Fruit fly (Drosophila melanogaster): ENCODE measurements around the gene ND-ASHI.

ND-ASHI gene

DNA sequence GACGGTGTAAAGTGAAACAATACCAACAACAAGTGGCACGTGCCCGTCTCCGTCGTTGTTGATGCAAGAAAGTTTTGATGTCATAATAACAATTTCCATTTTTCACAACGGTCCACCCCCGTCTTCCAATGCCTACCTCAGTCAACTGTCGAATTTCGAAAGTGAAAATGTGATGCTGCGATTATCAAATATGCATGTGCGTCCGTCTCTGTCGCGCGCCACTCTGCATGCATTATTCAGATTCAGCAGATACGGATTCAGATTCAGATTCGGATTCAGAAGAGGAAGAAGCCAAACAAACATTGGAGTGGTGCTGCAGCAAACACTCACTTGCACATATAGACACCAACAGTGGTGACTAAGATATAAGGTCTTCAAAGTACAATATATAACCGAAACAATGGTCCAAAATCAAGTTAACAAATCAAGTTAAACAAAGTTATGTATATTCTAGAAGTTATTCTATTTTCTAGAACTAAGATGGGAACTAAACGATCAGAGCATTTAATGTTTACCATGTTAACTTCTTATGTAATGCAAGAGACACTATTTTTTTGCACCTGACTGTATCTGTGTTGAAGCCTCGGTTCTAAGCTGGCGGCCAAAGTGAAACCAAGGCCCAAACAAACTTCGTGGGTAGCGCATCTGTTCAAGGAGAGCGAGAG, 36.2 kb downstream of the ND-ASHI start (continued):
- TF ChIP-seq Mrtf (GFP tag; IDR thresholded peaks at IDR 0.05) (no peak), CG34376 (GFP tag; optimal IDR thresholded peaks at IDR 0.05) (no peak), Xrp1 (GFP tag; IDR thresholded peaks at IDR 0.05) (peak; percentile 68), sna (GFP tag; IDR thresholded peaks at IDR 0.05; ENCODE audit: partially characterized antibody) (no peak), slbo (GFP tag; IDR thresholded peaks at IDR 0.05) (no peak), slp2 (GFP tag; optimal IDR thresholded peaks at IDR 0.05) (no peak), lab (GFP tag; optimal IDR thresholded peaks at IDR 0.05) (no peak), pita (GFP tag; optimal IDR thresholded peaks at IDR 0.05) (no peak), CG7357 (GFP tag; IDR thresholded peaks at IDR 0.05) (no peak), CG4328 (GFP tag; optimal IDR thresholded peaks at IDR 0.05) (no peak), CG7556 (GFP tag; optimal IDR thresholded peaks at IDR 0.05) (peak; percentile 8), Scr (GFP tag; IDR thresholded peaks at IDR 0.05; ENCODE audit: partially characterized antibody) (no peak), C15 (GFP tag; IDR thresholded peaks at IDR 0.05) (no peak), CG12769 (tag; optimal IDR thresholded peaks at IDR 0.05) (no peak), ci (GFP tag; IDR thresholded peaks at IDR 0.05) (peak; percentile 71; the same call in 2 of the 3 replicates), gem (tag; optimal IDR thresholded peaks at IDR 0.05) (peak; percentile 63), sim (GFP tag; IDR thresholded peaks at IDR 0.05) (no peak), Hr51 (GFP tag; optimal IDR thresholded peaks at IDR 0.05) (peak in 1 of 2 experiments; percentile 31), PHDP (tag; optimal IDR thresholded peaks at IDR 0.05) (peak; percentile 2), phol (tag; optimal IDR thresholded peaks at IDR 0.05) (peak; percentile 49), CTCF (GFP tag; optimal IDR thresholded peaks at IDR 0.05) (no peak), org-1 (GFP tag; optimal IDR thresholded peaks at IDR 0.05) (no peak), ac (GFP tag; optimal IDR thresholded peaks at IDR 0.05) (no peak), Sin3A (optimal IDR thresholded peaks at IDR 0.05) (no peak), CG11696 (GFP tag; IDR thresholded peaks at IDR 0.05) (peak; percentile 86), HLH54F (GFP tag; optimal IDR thresholded peaks at IDR 0.05) (no peak), Sox102F (GFP tag; optimal IDR thresholded peaks at IDR 0.05) (peak; percentile 41), CG4617 (GFP tag; optimal IDR thresholded peaks at IDR 0.05; ENCODE audit: borderline replicate concordance) (no peak), B-H2 (GFP tag; optimal IDR thresholded peaks at IDR 0.05) (no peak), CG4424 (GFP tag; optimal IDR thresholded peaks at IDR 0.05) (peak; percentile 31), CG18599 (GFP tag; optimal IDR thresholded peaks at IDR 0.05) (peak; percentile 17), usp (GFP tag; optimal IDR thresholded peaks at IDR 0.05) (no peak), knrl (GFP tag; IDR thresholded peaks at IDR 0.05; ENCODE audit: partially characterized antibody) (no peak), fd96Cb (tag; optimal IDR thresholded peaks at IDR 0.05) (peak; percentile 34), CG6689 (GFP tag; IDR thresholded peaks at IDR 0.05) (peak; percentile 38; the same call in 1 of the 2 replicates), CG10147 (GFP tag; optimal IDR thresholded peaks at IDR 0.05) (no peak), CG3281 (GFP tag; optimal IDR thresholded peaks at IDR 0.05) (no peak), CG17359 (tag; optimal IDR thresholded peaks at IDR 0.05) (peak; percentile 6), Lhr (GFP tag; optimal IDR thresholded peaks at IDR 0.05) (no peak), CG18476 (GFP tag; optimal IDR thresholded peaks at IDR 0.05) (no peak), schlank (tag; optimal IDR thresholded peaks at IDR 0.05) (no peak), klu (GFP tag; IDR thresholded peaks at IDR 0.05) (no peak), Mad (GFP tag; optimal IDR thresholded peaks at IDR 0.05) (no peak), NFAT (GFP tag; IDR thresholded peaks at IDR 0.05) (no peak), CG9437 (GFP tag; optimal IDR thresholded peaks at IDR 0.05) (no peak), unpg (GFP tag; optimal IDR thresholded peaks at IDR 0.05) (peak; percentile 53), jumu (GFP tag; optimal IDR thresholded peaks at IDR 0.05) (no peak), CG11695 (GFP tag; IDR thresholded peaks at IDR 0.05) (peak; percentile 61; the same call in 1 of the 3 replicates), CG14014 (GFP tag; IDR thresholded peaks at IDR 0.05) (no peak), CG32767 (GFP tag; IDR thresholded peaks at IDR 0.05) (no peak), Taf1 (GFP tag; IDR thresholded peaks at IDR 0.05) (no peak)

Data from whole organism, embryonic.